Worm (Caenorhabditis elegans) whole organism, mixed stage, embryonic: ENCODE measurements around the gene F11D5.1.

Experiments
- M03D4.4 ChIP-seq: sonication (generic microtip); optimal IDR thresholded peaks from 2 replicates; lab custom pipeline; 2017; ENCODE audit warnings: mild to moderate bottlenecking, missing genetic modification characterization, missing compliant biosample characterization
- blmp-1 ChIP-seq: fragments of 150-350 bp; optimal IDR thresholded peaks from 2 replicates; lab custom pipeline; 2014; ENCODE audit warnings: missing biosample characterization, missing genetic modification characterization
- ceh-39 ChIP-seq: fragments of 150-350 bp; optimal IDR thresholded peaks from 2 replicates; lab custom pipeline; 2014; ENCODE audit warnings: missing biosample characterization, missing genetic modification characterization
- ceh-43 ChIP-seq: fragments of 200-800 bp; sonication (Bioruptor generic); optimal IDR thresholded peaks from 2 replicates; lab custom pipeline; 2018; ENCODE audit warnings: mild to moderate bottlenecking, missing genetic modification characterization, moderate library complexity, missing compliant biosample characterization
- ceh-83 ChIP-seq: fragments of 200-800 bp; sonication (Bioruptor generic); optimal IDR thresholded peaks from 2 replicates; lab custom pipeline; 2018; ENCODE audit warnings: mild to moderate bottlenecking, missing genetic modification characterization, missing compliant biosample characterization
- ces-1 ChIP-seq: fragments of 150-350 bp; optimal IDR thresholded peaks from 2 replicates; lab custom pipeline; 2014; ENCODE audit warnings: missing biosample characterization, missing genetic modification reagents, missing genetic modification characterization
- cnd-1 ChIP-seq: fragments of 200-800 bp; sonication (Bioruptor generic); optimal IDR thresholded peaks from 2 replicates; lab custom pipeline; 2018; ENCODE audit warnings: mild to moderate bottlenecking, missing genetic modification characterization, missing compliant biosample characterization
- elt-1 ChIP-seq: sonication (generic microtip); optimal IDR thresholded peaks from 2 replicates; lab custom pipeline; 2017; ENCODE audit warnings: missing genetic modification characterization, mild to moderate bottlenecking, missing compliant biosample characterization, antibody characterized with exemption, moderate library complexity, borderline replicate concordance; ENCODE audit not compliant: insufficient read depth
- elt-3 ChIP-seq: fragments of 150-350 bp; optimal IDR thresholded peaks from 2 replicates; lab custom pipeline; 2014; ENCODE audit warnings: missing biosample characterization, missing genetic modification characterization
- flh-1 ChIP-seq: fragments of 200-800 bp; sonication (Bioruptor generic); optimal IDR thresholded peaks from 2 replicates; lab custom pipeline; 2018; ENCODE audit warnings: mild to moderate bottlenecking, missing genetic modification characterization, moderate library complexity, missing compliant biosample characterization
- ham-2 ChIP-seq: fragments of 200-800 bp; sonication (Bioruptor generic); optimal IDR thresholded peaks from 2 replicates; lab custom pipeline; 2018; ENCODE audit warnings: mild to moderate bottlenecking, missing genetic modification characterization, missing compliant biosample characterization
- hlh-1 ChIP-seq: fragments of 150-350 bp; optimal IDR thresholded peaks from 2 replicates; lab custom pipeline; 2014; ENCODE audit warnings: missing biosample characterization, missing genetic modification reagents, missing genetic modification characterization
- lin-32 ChIP-seq: fragments of 200-800 bp; sonication (Bioruptor generic); optimal IDR thresholded peaks from 2 replicates; lab custom pipeline; 2018; ENCODE audit warnings: mild to moderate bottlenecking, missing genetic modification characterization, missing compliant biosample characterization
- lsy-2 ChIP-seq: fragments of 150-350 bp; optimal IDR thresholded peaks from 2 replicates; lab custom pipeline; 2014; ENCODE audit warnings: missing biosample characterization, missing genetic modification characterization
- mab-5 ChIP-seq: fragments of 150-350 bp; optimal IDR thresholded peaks from 2 replicates; lab custom pipeline; 2014; ENCODE audit warnings: missing biosample characterization, missing genetic modification characterization
- mls-2 ChIP-seq: sonication (generic microtip); optimal IDR thresholded peaks from 2 replicates; lab custom pipeline; 2016; ENCODE audit warnings: mild to moderate bottlenecking, missing genetic modification characterization, moderate library complexity, missing compliant biosample characterization
- nhr-12 ChIP-seq: fragments of 150-350 bp; optimal IDR thresholded peaks from 2 replicates; lab custom pipeline; 2014; ENCODE audit warnings: missing biosample characterization, missing genetic modification characterization
- nhr-2 ChIP-seq: fragments of 150-350 bp; optimal IDR thresholded peaks from 2 replicates; lab custom pipeline; 2014; ENCODE audit warnings: missing biosample characterization, missing genetic modification characterization
- nhr-237 ChIP-seq: fragments of 150-350 bp; optimal IDR thresholded peaks from 2 replicates; lab custom pipeline; 2014; ENCODE audit warnings: missing biosample characterization, missing genetic modification characterization
- nhr-28 ChIP-seq: fragments of 150-350 bp; optimal IDR thresholded peaks from 2 replicates; lab custom pipeline; 2014; ENCODE audit warnings: missing biosample characterization, missing genetic modification characterization
- nhr-76 ChIP-seq: sonication (generic microtip); optimal IDR thresholded peaks from 2 replicates; lab custom pipeline; 2017; ENCODE audit warnings: missing biosample characterization, missing genetic modification characterization
- pha-4 ChIP-seq: fragments of 150-350 bp; optimal IDR thresholded peaks from 2 replicates; lab custom pipeline; 2018; ENCODE audit warnings: missing biosample characterization, missing genetic modification reagents, missing genetic modification characterization
- sem-2 ChIP-seq: fragments of 200-800 bp; sonication (Bioruptor generic); optimal IDR thresholded peaks from 2 replicates; lab custom pipeline; 2018; ENCODE audit warnings: mild to moderate bottlenecking, missing genetic modification characterization, missing compliant biosample characterization
- snpc-4 ChIP-seq: fragments of 150-350 bp; optimal IDR thresholded peaks from 2 replicates; lab custom pipeline; 2014; ENCODE audit warnings: missing biosample characterization, missing genetic modification characterization
- sptf-1 ChIP-seq: sonication (generic microtip); optimal IDR thresholded peaks from 2 replicates; lab custom pipeline; 2017; ENCODE audit warnings: mild to moderate bottlenecking, missing genetic modification characterization, moderate library complexity, missing compliant biosample characterization
- tbx-8 ChIP-seq: fragments of 200-800 bp; sonication (Bioruptor generic); optimal IDR thresholded peaks from 2 replicates; lab custom pipeline; 2018; ENCODE audit warnings: mild to moderate bottlenecking, missing genetic modification characterization, moderate library complexity, missing compliant biosample characterization
- unc-39 ChIP-seq: fragments of 150-350 bp; optimal IDR thresholded peaks from 2 replicates; lab custom pipeline; 2014; ENCODE audit warnings: missing biosample characterization, missing genetic modification characterization
- zip-8 ChIP-seq: fragments of 150-350 bp; optimal IDR thresholded peaks from 2 replicates; lab custom pipeline; 2014; ENCODE audit warnings: missing biosample characterization, missing genetic modification characterization

The F11D5.1 gene

DNA sequence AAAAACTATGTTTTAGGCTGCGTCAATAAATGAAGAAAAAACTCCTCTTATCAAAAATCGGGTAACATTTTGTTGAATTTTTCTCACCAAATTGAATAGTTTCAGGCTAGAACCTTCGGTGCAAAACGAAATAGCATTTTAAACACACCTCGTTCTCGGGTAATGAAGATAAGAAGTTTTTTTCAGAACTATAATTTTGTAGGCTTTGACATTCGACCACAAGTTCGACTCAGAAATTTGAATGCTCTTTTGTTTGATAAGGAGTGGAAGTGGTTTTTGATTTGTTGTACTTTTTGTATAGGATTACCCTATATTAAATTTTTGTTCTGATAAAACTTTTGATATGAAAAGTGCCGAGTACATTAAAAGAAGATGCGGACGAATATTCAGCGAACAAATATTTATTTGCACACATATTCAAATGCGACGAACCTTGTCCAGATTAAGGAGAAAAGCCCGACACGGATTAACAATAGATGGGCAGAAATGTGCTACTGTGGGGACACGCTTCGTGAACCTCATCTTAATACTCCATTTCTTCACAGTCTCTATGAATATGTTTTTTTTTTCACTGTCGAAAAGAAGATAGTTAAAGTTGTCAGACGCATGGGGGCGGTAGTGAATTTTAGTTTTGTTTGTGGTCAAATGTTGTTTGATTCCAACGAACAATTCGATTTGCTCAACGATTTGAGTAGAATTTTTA, 26.2 kb upstream of the F11D5.1 start:
- TF ChIP-seq M03D4.4 (tag; lab: Kevin White, UChicago): no peak
- peak; percentile 53 for TF ChIP-seq pha-4 (tag; lab: Kevin White, UChicago)

DNA sequence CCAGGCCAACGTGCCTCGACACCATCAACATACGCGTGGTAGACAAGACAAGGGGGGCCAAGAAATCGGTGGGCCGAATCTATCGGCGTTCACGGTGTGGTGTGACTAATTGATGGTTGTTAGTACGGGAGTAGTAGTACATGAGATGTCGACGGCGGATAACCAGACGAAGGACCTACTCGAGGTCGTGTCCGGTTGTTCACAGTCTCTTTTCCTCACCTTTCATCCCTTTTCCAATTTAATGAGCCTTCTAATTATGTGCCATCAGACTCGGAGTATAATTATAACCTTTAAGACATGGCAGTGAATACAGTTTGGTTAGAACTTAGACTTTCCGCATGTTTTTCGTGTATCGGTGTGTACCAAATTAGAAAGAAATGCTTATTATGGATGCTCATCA, 22.2 kb upstream of the F11D5.1 start:
- peak; percentile 44 for TF ChIP-seq sptf-1 (tag; lab: Kevin White, UChicago)
- no peak for TF ChIP-seq unc-39
- peak; percentile 35 for TF ChIP-seq mls-2 (tag; lab: Kevin White, UChicago)
- no peak for TF ChIP-seq tbx-8 (GFP tag; lab: Kevin White, UChicago)
- TF ChIP-seq ceh-43 (GFP tag; lab: Kevin White, UChicago): peak; percentile 63
- TF ChIP-seq nhr-2 (tag; lab: Kevin White, UChicago): peak; percentile 90

DNA sequence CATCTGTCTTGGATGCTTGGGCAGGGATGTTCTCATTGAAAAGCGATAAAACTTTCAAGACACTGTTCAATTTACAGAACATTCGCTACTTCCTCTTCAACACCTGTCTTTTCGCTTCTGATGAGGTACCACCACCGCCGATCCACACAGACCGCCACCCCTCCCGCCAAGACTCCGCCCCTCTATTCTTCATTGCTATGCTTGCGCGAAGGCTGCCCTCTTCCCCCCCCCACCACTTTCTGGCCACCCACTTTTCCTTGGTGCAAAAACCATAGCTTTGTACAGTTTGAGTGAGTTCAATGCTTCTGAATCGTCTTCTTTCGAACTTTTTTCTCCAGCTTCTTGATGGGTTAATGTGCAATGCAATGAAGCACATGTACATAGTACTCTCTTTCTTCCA, 19.0 kb upstream of the F11D5.1 start:
- peak; percentile 27 for TF ChIP-seq sptf-1 (tag; lab: Kevin White, UChicago)
- peak; percentile 57 for TF ChIP-seq ham-2
- TF ChIP-seq mab-5 (tag; lab: Kevin White, UChicago): no peak
- peak; percentile 36 for TF ChIP-seq mls-2 (tag; lab: Kevin White, UChicago)
- peak; percentile 22 for TF ChIP-seq cnd-1 (tag; lab: Kevin White, UChicago)

DNA sequence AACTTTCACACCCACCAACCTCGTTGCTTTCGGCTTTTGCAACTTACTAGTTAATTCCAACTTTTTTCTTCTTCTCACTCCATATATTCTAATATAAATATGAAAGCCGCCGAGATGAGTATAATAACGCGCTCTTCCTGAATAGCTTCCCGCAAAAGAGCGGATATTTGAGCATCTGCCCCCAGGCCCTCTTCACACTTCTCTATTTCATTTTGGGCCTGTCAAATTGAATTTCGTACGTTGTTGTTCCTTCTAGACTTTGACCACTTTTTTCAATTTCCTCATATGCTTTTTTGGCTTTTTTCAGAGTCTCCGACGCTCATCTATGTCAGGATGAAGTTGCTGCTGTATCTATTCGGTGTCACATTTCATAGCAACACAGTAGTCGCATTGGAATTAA, 17.9 kb upstream of the F11D5.1 start, which contains the start of gene ddr-2:
TSS of gene ddr-2 (plus strand) at position 301 of the 400 bp plus-strand sequence.
- TF ChIP-seq ces-1 (GFP tag; lab: Kevin White, UChicago): peak; percentile 67
- TF ChIP-seq elt-3 (tag; lab: Kevin White, UChicago): no peak

DNA sequence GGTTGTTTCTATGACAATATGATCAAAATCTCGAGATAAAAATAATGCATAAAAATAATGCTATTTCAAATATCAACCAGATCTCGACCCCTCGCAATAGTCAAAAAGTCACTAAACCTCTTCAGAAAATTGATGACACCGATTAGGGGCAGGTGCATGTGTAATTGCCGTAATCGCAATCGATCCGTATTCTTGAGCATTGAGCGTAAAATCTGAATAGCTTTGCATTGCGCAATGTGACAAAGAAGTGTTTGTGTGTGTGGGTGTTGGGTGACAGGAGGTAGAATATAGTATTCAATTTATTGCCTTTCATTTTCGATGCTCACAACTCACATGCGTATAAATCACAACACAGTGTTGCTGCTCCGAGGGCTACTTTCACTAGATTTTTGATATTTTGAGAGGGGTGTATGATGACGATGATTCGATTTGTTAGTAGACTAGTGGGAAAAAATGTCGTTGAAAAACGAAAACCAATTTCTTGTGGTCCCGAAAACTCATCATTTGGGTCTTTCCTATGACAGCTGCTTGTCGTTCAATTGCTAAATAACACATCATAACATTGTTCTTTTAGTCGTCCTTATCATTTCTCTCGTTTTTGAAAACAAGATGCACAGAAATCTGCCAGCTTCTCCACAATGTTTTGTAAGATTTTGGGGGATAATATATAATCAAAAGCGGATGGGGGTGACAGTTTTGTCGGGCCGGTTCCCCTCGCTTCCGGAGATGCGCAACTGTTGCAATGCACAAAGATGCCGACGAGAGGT, 16.9 kb upstream of the F11D5.1 start:
- TF ChIP-seq nhr-12 (tag; lab: Kevin White, UChicago): no peak
- TF ChIP-seq nhr-2 (tag; lab: Kevin White, UChicago): peak; percentile 82
- no peak for TF ChIP-seq lsy-2 (tag; lab: Kevin White, UChicago)
- TF ChIP-seq blmp-1 (tag; lab: Kevin White, UChicago): no peak
- TF ChIP-seq ces-1 (GFP tag; lab: Kevin White, UChicago): peak; percentile 44
- TF ChIP-seq cnd-1 (tag; lab: Kevin White, UChicago): no peak
- peak; percentile 84 for TF ChIP-seq elt-1
- TF ChIP-seq nhr-28 (tag; lab: Kevin White, UChicago): no peak
- TF ChIP-seq zip-8 (tag; lab: Kevin White, UChicago): peak; percentile 85
- no peak for TF ChIP-seq lin-32 (GFP tag; lab: Kevin White, UChicago)
- TF ChIP-seq M03D4.4 (tag; lab: Kevin White, UChicago): no peak
- no peak for TF ChIP-seq nhr-237 (tag; lab: Kevin White, UChicago)
- TF ChIP-seq ceh-39 (tag; lab: Kevin White, UChicago): no peak
- TF ChIP-seq ceh-83 (GFP tag; lab: Kevin White, UChicago): no peak
- TF ChIP-seq flh-1 (GFP tag; lab: Kevin White, UChicago): no peak
- TF ChIP-seq hlh-1 (tag; lab: Kevin White, UChicago): peak; percentile 75
- no peak for TF ChIP-seq mls-2 (tag; lab: Kevin White, UChicago)
- no peak for TF ChIP-seq nhr-76 (tag; lab: Kevin White, UChicago)
- TF ChIP-seq snpc-4: no peak
- TF ChIP-seq sem-2 (GFP tag; lab: Kevin White, UChicago): no peak

DNA sequence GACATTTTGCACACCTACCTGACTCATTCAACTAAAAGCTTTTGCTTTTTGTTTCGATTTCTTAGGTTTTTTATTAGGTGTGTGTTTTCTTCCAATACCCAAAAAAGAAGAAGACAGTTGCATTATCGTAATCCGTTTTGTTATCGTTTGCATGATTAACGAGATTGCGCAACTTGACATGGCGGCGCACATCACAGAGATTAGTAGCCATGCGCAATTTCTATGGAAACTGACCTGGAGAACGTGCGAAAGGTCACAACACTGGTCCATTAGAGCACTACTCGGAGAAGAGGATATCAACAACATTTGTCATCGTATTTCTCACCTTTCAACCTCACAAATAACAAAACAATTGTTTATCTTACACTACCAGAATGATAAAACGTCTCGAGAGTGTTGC, 16.1 kb upstream of the F11D5.1 start:
- TF ChIP-seq cnd-1 (tag; lab: Kevin White, UChicago) (no peak), zip-8 (tag; lab: Kevin White, UChicago) (peak; percentile 32), nhr-2 (tag; lab: Kevin White, UChicago) (peak; percentile 84), elt-1 (peak; percentile 69)
